Fruit fly (Drosophila melanogaster): Measurements from ENCODE around the gene nerfin-2.

DNA sequence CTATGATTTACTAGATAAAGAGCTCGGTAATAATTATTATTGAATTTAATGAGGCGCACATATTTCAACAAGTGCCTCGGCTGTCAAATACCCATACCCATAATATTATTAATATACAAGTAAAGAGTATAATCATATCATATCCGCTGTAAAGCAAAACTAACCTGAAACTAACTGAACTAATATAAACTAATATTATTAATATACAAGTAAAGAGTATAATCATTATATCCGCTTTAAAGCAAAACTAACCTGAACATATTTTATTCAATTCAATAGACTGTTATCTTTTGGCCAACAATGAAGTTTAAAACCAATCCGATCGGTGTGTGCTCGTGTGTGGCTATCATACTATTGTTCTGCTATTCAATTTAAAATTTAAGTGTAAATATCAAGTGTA, 4.4 kb upstream of the nerfin-2 start, which contains the start of gene CG33783:
- TF ChIP-seq psq (optimal IDR thresholded peaks at IDR 0.05) (no peak), usp (GFP tag; optimal IDR thresholded peaks at IDR 0.05) (no peak), Dll (optimal IDR thresholded peaks at IDR 0.05) (no peak), CG8478 (optimal IDR thresholded peaks at IDR 0.05) (no peak), pan (optimal IDR thresholded peaks at IDR 0.05) (no peak)

All from whole organism.